Worm (Caenorhabditis elegans): ENCODE measurements around the gene T09F5.20.
A peak's percentile ranks its signal among the peaks of the same experiment; 100 is the strongest.

Gene T09F5.20

DNA sequence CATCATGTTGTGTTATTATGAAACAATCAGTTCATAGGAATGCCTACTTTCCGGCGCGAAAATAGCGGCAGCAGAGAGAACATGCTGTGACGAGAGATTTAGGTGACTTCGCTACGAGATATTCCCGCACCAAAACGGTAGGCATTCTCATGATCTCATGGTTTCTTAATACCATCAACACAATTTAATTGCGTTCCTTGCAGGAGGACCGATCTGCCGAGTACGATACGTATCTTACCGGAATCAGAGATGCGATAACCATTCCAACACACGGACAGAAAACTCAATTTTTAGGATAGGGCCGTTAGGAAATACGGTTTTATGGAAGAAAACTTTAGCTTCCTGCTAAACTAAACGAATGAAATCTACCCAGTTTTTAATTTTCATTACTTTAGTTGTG is 1.1 kb upstream of the T09F5.20 start, which contains the start of gene T09F5.1:
TSS of gene T09F5.1 (plus strand) at position 301 of the 400 bp plus-strand sequence.
- TF ChIP-seq pha-4 (tag; optimal IDR thresholded peaks at IDR 0.05) (no peak), nhr-76 (tag; optimal IDR thresholded peaks at IDR 0.05) (no peak), mls-2 (tag; optimal IDR thresholded peaks at IDR 0.05) (no peak), elt-1 (tag; optimal IDR thresholded peaks at IDR 0.05; ENCODE audit: borderline replicate concordance, insufficient read depth) (peak; percentile 60), lsy-2 (tag; optimal IDR thresholded peaks at IDR 0.05) (no peak), unc-62 (GFP tag; optimal IDR thresholded peaks at IDR 0.05) (no peak)

DNA sequence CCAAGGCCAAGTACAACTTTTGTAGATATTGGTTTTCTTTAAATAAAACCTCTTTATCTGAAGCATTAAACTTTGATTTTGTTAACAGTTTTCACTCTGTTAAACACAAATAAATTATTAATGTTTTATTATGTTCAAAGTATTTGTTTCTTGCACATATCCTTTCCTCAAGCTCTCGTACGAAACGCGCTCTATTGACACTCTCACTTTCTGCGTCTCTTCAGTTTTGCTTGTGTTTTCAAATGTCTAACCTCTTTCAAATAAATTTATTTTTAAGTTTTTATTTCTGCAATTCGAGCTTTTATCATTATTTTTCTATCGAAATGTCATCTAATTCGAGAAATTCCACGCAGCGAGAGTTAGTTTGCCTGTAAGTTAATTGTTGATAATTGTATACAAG is 3.9 kb downstream of the T09F5.20 start, which contains the start of gene K08F9.4:
TSS of gene K08F9.4 (plus strand) at position 222 of the 400 bp plus-strand sequence.
- peak; percentile 98 for TF ChIP-seq blmp-1 (tag; optimal IDR thresholded peaks at IDR 0.05)
- no peak for TF ChIP-seq nhr-76 (tag; optimal IDR thresholded peaks at IDR 0.05)
- no peak for TF ChIP-seq bed-3 (GFP tag; optimal IDR thresholded peaks at IDR 0.05)
- peak; percentile 73 for TF ChIP-seq pha-4 (tag; optimal IDR thresholded peaks at IDR 0.05)
- no peak for TF ChIP-seq ham-2 (GFP tag; optimal IDR thresholded peaks at IDR 0.05)
- peak; percentile 2 for TF ChIP-seq hlh-1 (tag; optimal IDR thresholded peaks at IDR 0.05)
- TF ChIP-seq ces-1 (GFP tag; optimal IDR thresholded peaks at IDR 0.05), result peak; percentile 59
- peak; percentile 63 for TF ChIP-seq mep-1 (tag; optimal IDR thresholded peaks at IDR 0.05)
- peak; percentile 55 for TF ChIP-seq lsy-2 (tag; optimal IDR thresholded peaks at IDR 0.05)
- TF ChIP-seq lin-32 (GFP tag; optimal IDR thresholded peaks at IDR 0.05), result no peak
- no peak for TF ChIP-seq cnd-1 (tag; optimal IDR thresholded peaks at IDR 0.05)

DNA sequence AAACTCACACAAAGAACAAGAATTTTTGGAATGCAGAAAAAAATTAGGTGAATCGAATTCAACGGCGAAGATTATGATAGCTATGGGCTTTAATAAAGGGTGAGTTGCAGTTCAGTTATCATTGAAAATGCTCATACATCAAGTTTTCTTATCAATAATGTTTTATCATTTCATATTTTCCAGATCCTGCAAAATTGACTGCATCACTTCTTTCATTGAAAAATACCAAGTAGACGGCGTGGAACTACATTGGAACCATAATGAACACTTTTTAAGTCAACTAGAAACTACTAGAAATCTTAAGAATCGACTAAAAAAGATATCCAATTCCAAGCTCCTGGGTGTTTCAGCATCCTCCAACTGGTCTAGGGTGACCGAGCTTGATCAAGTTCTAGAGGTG is 4.4 kb downstream of the T09F5.20 start, which contains the start of gene K08F9.1:
TSS of gene K08F9.1 (minus strand) at position 101 of the 400 bp plus-strand sequence.
- TF ChIP-seq ceh-39 (tag; optimal IDR thresholded peaks at IDR 0.05), result no peak
- TF ChIP-seq ceh-83 (GFP tag; optimal IDR thresholded peaks at IDR 0.05), result no peak
- TF ChIP-seq nhr-12 (tag; optimal IDR thresholded peaks at IDR 0.05), result no peak
- no peak for TF ChIP-seq unc-62 (GFP tag; optimal IDR thresholded peaks at IDR 0.05)
- no peak for TF ChIP-seq ces-1 (GFP tag; optimal IDR thresholded peaks at IDR 0.05)
- no peak for TF ChIP-seq mab-5 (tag; optimal IDR thresholded peaks at IDR 0.05)
- no peak for TF ChIP-seq tbx-8 (GFP tag; optimal IDR thresholded peaks at IDR 0.05)
- no peak for TF ChIP-seq hlh-1 (tag; optimal IDR thresholded peaks at IDR 0.05)
- TF ChIP-seq drap-1 (GFP tag; optimal IDR thresholded peaks at IDR 0.05), result no peak
- TF ChIP-seq pha-4 (tag; optimal IDR thresholded peaks at IDR 0.05), result no peak
- TF ChIP-seq sem-2 (GFP tag; optimal IDR thresholded peaks at IDR 0.05), result no peak

DNA sequence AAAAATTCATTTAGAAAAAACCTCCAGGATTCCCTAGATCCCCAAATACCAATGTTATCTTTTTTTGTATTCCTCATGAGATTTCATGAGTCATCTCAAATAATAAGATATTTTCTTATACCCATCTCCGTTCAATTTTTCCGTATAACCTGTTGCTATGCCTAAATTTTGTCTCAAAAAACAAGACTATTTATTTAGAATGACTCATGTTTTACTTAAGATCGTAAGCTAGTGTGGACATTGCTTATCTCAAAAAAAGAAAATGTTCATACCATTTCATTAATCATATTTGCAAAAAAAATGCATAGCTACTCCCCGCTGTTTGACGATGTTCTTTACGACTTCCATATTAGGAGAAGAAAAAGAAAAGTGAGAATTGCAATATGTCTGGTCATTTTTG is 7.4 kb downstream of the T09F5.20 start, which contains the start of gene K08F9.3:
TSS of gene K08F9.3 (plus strand) at position 301 of the 400 bp plus-strand sequence.
- TF ChIP-seq mep-1 (tag; optimal IDR thresholded peaks at IDR 0.05) (no peak), lin-13 (tag; optimal IDR thresholded peaks at IDR 0.05) (no peak), lsy-2 (tag; optimal IDR thresholded peaks at IDR 0.05) (no peak), unc-62 (GFP tag; optimal IDR thresholded peaks at IDR 0.05) (no peak), ztf-11 (tag; optimal IDR thresholded peaks at IDR 0.05) (no peak), nhr-28 (tag; optimal IDR thresholded peaks at IDR 0.05) (no peak), pha-4 (tag; optimal IDR thresholded peaks at IDR 0.05) (no peak), snpc-4 (tag; optimal IDR thresholded peaks at IDR 0.05) (no peak), bed-3 (GFP tag; optimal IDR thresholded peaks at IDR 0.05) (no peak), drap-1 (GFP tag; optimal IDR thresholded peaks at IDR 0.05) (no peak)

DNA sequence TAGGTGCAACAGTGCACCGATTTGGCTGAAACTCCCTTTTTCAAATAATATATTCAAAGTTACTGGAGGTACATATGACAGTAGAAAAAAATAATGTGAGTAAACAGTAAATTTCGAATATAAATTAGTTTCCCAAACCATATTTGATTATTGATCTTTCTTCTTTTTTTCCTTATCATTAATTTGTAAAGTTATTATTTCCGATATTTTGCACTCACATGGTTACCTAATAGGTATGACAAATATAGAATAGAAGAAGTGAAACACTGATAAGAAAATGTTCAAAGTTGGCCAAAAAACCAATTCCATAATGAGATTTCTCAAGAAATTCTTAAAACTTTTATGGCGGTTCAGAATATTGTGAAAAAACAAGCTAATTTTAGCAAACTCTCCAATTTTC is 7.9 kb downstream of the T09F5.20 start:
- no peak for TF ChIP-seq ceh-83 (GFP tag; optimal IDR thresholded peaks at IDR 0.05)
- TF ChIP-seq unc-62 (GFP tag; optimal IDR thresholded peaks at IDR 0.05), result no peak
- no peak for TF ChIP-seq M03D4.4 (tag; optimal IDR thresholded peaks at IDR 0.05)
- TF ChIP-seq nhr-76 (tag; optimal IDR thresholded peaks at IDR 0.05), result no peak
- no peak for TF ChIP-seq elt-3 (tag; optimal IDR thresholded peaks at IDR 0.05)
- no peak for TF ChIP-seq blmp-1 (tag; optimal IDR thresholded peaks at IDR 0.05)
- TF ChIP-seq sptf-1 (tag; optimal IDR thresholded peaks at IDR 0.05), result no peak
- no peak for TF ChIP-seq hlh-1 (tag; optimal IDR thresholded peaks at IDR 0.05)
- no peak for TF ChIP-seq pha-4 (tag; optimal IDR thresholded peaks at IDR 0.05)
- no peak for TF ChIP-seq nhr-12 (tag; optimal IDR thresholded peaks at IDR 0.05)
- no peak for TF ChIP-seq cnd-1 (tag; optimal IDR thresholded peaks at IDR 0.05)
- no peak for TF ChIP-seq lsy-2 (tag; optimal IDR thresholded peaks at IDR 0.05)
- TF ChIP-seq ztf-11 (tag; optimal IDR thresholded peaks at IDR 0.05), result no peak
- TF ChIP-seq lin-32 (GFP tag; optimal IDR thresholded peaks at IDR 0.05), result no peak
- TF ChIP-seq ceh-43 (GFP tag; optimal IDR thresholded peaks at IDR 0.05), result no peak
- no peak for TF ChIP-seq drap-1 (GFP tag; optimal IDR thresholded peaks at IDR 0.05)
- no peak for TF ChIP-seq mab-5 (tag; optimal IDR thresholded peaks at IDR 0.05)

Measured in whole organism, mixed stage, embryonic.